Fruit fly (Drosophila melanogaster) whole organism, prepupa: Measurements from ENCODE around the gene CG14667.

Source experiments
- Blimp-1 ChIP-seq: fragments of 200-800 bp; sonication (Bioruptor generic); optimal IDR thresholded peaks from 3 replicates; lab custom pipeline; 2017; ENCODE audit warnings: missing biosample characterization, missing genetic modification characterization, mild to moderate bottlenecking, moderate library complexity, missing genetic modification reagents
- CG10631 ChIP-seq: fragments of 200-800 bp; sonication (Bioruptor generic); optimal IDR thresholded peaks from 2 replicates; lab custom pipeline; 2016; ENCODE audit warnings: missing biosample characterization, missing genetic modification characterization
- CG11294 ChIP-seq: fragments of 200-800 bp; sonication (Bioruptor generic); IDR thresholded peaks from 2 replicates; pipeline ENCODE4 v1.3.6; 2022; ENCODE audit warnings: missing biosample characterization, missing genetic modification characterization
- CG11762 ChIP-seq: fragments of 200-800 bp; sonication (Bioruptor generic); optimal IDR thresholded peaks from 3 replicates; lab custom pipeline; 2016; ENCODE audit warnings: missing biosample characterization, missing genetic modification characterization; ENCODE audit not compliant: insufficient read depth
- CG11902 ChIP-seq: fragments of 200-800 bp; sonication (Bioruptor generic); optimal IDR thresholded peaks from 3 replicates; lab custom pipeline; 2016; ENCODE audit warnings: missing biosample characterization, missing genetic modification characterization
- CG15336 ChIP-seq: fragments of 200-800 bp; sonication (Bioruptor generic); IDR thresholded peaks from 2 replicates; pipeline ENCODE4 v1.3.6; 2022; ENCODE audit warnings: missing biosample characterization, missing genetic modification characterization
- CG1621 ChIP-seq: fragments of 200-800 bp; sonication (Bioruptor generic); optimal IDR thresholded peaks from 3 replicates; lab custom pipeline; 2018; ENCODE audit warnings: missing biosample characterization, mild to moderate bottlenecking, missing genetic modification characterization
- CG16779 ChIP-seq: fragments of 200-800 bp; sonication (Bioruptor generic); optimal IDR thresholded peaks from 3 replicates; lab custom pipeline; 2017; ENCODE audit warnings: missing biosample characterization, mild to moderate bottlenecking, missing genetic modification characterization
- CG3032 ChIP-seq: fragments of 200-800 bp; optimal IDR thresholded peaks from 2 replicates; lab custom pipeline; 2019; ENCODE audit warnings: missing biosample characterization, mild to moderate bottlenecking, missing genetic modification characterization, moderate library complexity
- CG31627 ChIP-seq: fragments of 200-800 bp; sonication (Bioruptor generic); optimal IDR thresholded peaks from 3 replicates; lab custom pipeline; 2016; ENCODE audit warnings: missing biosample characterization, missing genetic modification characterization
- CG3919 ChIP-seq: fragments of 200-800 bp; sonication (Bioruptor generic); optimal IDR thresholded peaks from 3 replicates; lab custom pipeline; 2016; ENCODE audit warnings: missing biosample characterization, missing genetic modification characterization
- CG6163 ChIP-seq: fragments of 200-800 bp; sonication (Bioruptor generic); IDR thresholded peaks from 3 replicates; pipeline ENCODE4 v1.3.6; 2022; ENCODE audit warnings: missing biosample characterization, missing genetic modification characterization
- CG6792 ChIP-seq: fragments of 200-800 bp; sonication (Bioruptor generic); optimal IDR thresholded peaks from 3 replicates; lab custom pipeline; 2016; ENCODE audit warnings: missing biosample characterization, missing genetic modification characterization
- CG6808 ChIP-seq: fragments of 200-800 bp; sonication (Bioruptor generic); optimal IDR thresholded peaks from 3 replicates; lab custom pipeline; 2017; ENCODE audit warnings: missing biosample characterization, missing genetic modification characterization, mild to moderate bottlenecking, moderate library complexity, missing genetic modification reagents
- CG6854 ChIP-seq: fragments of 200-800 bp; sonication (Bioruptor generic); optimal IDR thresholded peaks from 2 replicates; lab custom pipeline; 2017; ENCODE audit warnings: missing biosample characterization, mild to moderate bottlenecking, missing genetic modification characterization
- CG8319 ChIP-seq: fragments of 200-800 bp; sonication (Bioruptor generic); optimal IDR thresholded peaks from 3 replicates; lab custom pipeline; 2016; ENCODE audit warnings: missing biosample characterization, missing genetic modification characterization
- CG8632 ChIP-seq: fragments of 200-800 bp; sonication (Bioruptor generic); optimal IDR thresholded peaks from 3 replicates; lab custom pipeline; 2016; ENCODE audit warnings: missing biosample characterization, missing genetic modification characterization
- CG9139 ChIP-seq: fragments of 200-800 bp; sonication (Bioruptor generic); optimal IDR thresholded peaks from 3 replicates; lab custom pipeline; 2017; ENCODE audit warnings: missing biosample characterization, mild to moderate bottlenecking, missing genetic modification characterization
- Eip75B ChIP-seq: fragments of 200-800 bp; sonication (Bioruptor generic); optimal IDR thresholded peaks from 3 replicates; lab custom pipeline; 2016; ENCODE audit warnings: missing biosample characterization, missing genetic modification characterization
- Eip78C ChIP-seq: fragments of 200-800 bp; sonication (Bioruptor generic); peaks from one replicate; lab custom pipeline; 2016; ENCODE audit warnings: missing biosample characterization, missing genetic modification characterization
- Eip93F ChIP-seq: fragments of 200-800 bp; sonication (Bioruptor generic); optimal IDR thresholded peaks from 2 replicates; lab custom pipeline; 2016; ENCODE audit warnings: missing biosample characterization, mild to moderate bottlenecking, missing genetic modification characterization
- Hr38 ChIP-seq: sonication (Bioruptor generic); optimal IDR thresholded peaks from 2 replicates; lab custom pipeline; 2016; ENCODE audit warnings: missing biosample characterization, missing genetic modification characterization
- Hr39 ChIP-seq: fragments of 200-800 bp; sonication (Bioruptor generic); optimal IDR thresholded peaks from 2 replicates; lab custom pipeline; 2016; ENCODE audit warnings: missing biosample characterization, missing genetic modification characterization
- Hr4 ChIP-seq: fragments of 200-800 bp; sonication (Bioruptor generic); optimal IDR thresholded peaks from 3 replicates; lab custom pipeline; 2016; ENCODE audit warnings: missing biosample characterization, missing genetic modification characterization
- Lpt ChIP-seq: fragments of 200-800 bp; sonication (Bioruptor generic); optimal IDR thresholded peaks from 3 replicates; lab custom pipeline; 2016; ENCODE audit warnings: missing biosample characterization, missing genetic modification characterization
- Met ChIP-seq: fragments of 200-800 bp; sonication (Bioruptor generic); optimal IDR thresholded peaks from 3 replicates; lab custom pipeline; 2016; ENCODE audit warnings: missing biosample characterization, missing genetic modification characterization
- OdsH ChIP-seq: fragments of 200-800 bp; sonication (Bioruptor generic); optimal IDR thresholded peaks from 3 replicates; lab custom pipeline; 2016; ENCODE audit warnings: missing biosample characterization, missing genetic modification characterization
- Sox14 ChIP-seq: fragments of 200-800 bp; sonication (Bioruptor generic); optimal IDR thresholded peaks from 3 replicates; lab custom pipeline; 2016; ENCODE audit warnings: missing biosample characterization, missing genetic modification characterization
- Sox15 ChIP-seq: fragments of 200-800 bp; sonication (Bioruptor generic); optimal IDR thresholded peaks from 3 replicates; lab custom pipeline; 2016; ENCODE audit warnings: missing biosample characterization, missing genetic modification characterization
- achi ChIP-seq: fragments of 200-800 bp; sonication (Bioruptor generic); optimal IDR thresholded peaks from 3 replicates; lab custom pipeline; 2016; ENCODE audit warnings: missing biosample characterization, missing genetic modification characterization
- cyc ChIP-seq: fragments of 200-800 bp; sonication (Bioruptor generic); optimal IDR thresholded peaks from 3 replicates; lab custom pipeline; 2016; ENCODE audit warnings: missing biosample characterization, missing genetic modification characterization
- dac ChIP-seq: fragments of 200-800 bp; sonication (Bioruptor generic); optimal IDR thresholded peaks from 2 replicates; lab custom pipeline; 2017; ENCODE audit warnings: missing biosample characterization, mild to moderate bottlenecking, missing genetic modification characterization
- dsx ChIP-seq: fragments of 200-800 bp; optimal IDR thresholded peaks from 3 replicates; lab custom pipeline; 2019; ENCODE audit warnings: missing biosample characterization, mild to moderate bottlenecking, missing genetic modification characterization, moderate library complexity; ENCODE audit not compliant: poor library complexity, severe bottlenecking
- esn ChIP-seq: fragments of 200-800 bp; sonication (Bioruptor generic); optimal IDR thresholded peaks from 2 replicates; lab custom pipeline; 2016; ENCODE audit warnings: missing biosample characterization, mild to moderate bottlenecking, missing genetic modification characterization, moderate library complexity
- lz ChIP-seq: fragments of 200-800 bp; sonication (Bioruptor generic); optimal IDR thresholded peaks from 3 replicates; lab custom pipeline; 2016; ENCODE audit warnings: missing biosample characterization, missing genetic modification characterization
- net ChIP-seq: fragments of 200-800 bp; sonication (Bioruptor generic); optimal IDR thresholded peaks from 3 replicates; lab custom pipeline; 2016; ENCODE audit warnings: missing biosample characterization, missing genetic modification characterization
- pdm3 ChIP-seq: fragments of 200-800 bp; sonication (Bioruptor generic); optimal IDR thresholded peaks from 3 replicates; lab custom pipeline; 2016; ENCODE audit warnings: missing biosample characterization, missing genetic modification characterization
- spab ChIP-seq: fragments of 200-800 bp; sonication (Bioruptor generic); optimal IDR thresholded peaks from 2 replicates; lab custom pipeline; 2017; ENCODE audit warnings: missing biosample characterization, mild to moderate bottlenecking, missing genetic modification characterization, missing genetic modification reagents
- svp ChIP-seq: fragments of 200-800 bp; sonication (Bioruptor generic); peaks from one replicate; lab custom pipeline; 2016; ENCODE audit warnings: missing biosample characterization, missing genetic modification characterization
- topi ChIP-seq: fragments of 200-800 bp; sonication (Bioruptor generic); optimal IDR thresholded peaks from 3 replicates; lab custom pipeline; 2016; ENCODE audit warnings: missing biosample characterization, missing genetic modification characterization
- vri ChIP-seq: fragments of 200-800 bp; sonication (Bioruptor generic); optimal IDR thresholded peaks from 3 replicates; lab custom pipeline; 2016; ENCODE audit warnings: missing biosample characterization, mild to moderate bottlenecking, missing genetic modification characterization

Gene CG14667

dm6 chr3R:5331764-5332405 lies 42.9 kb upstream of the CG14667 start (continued):
- TF ChIP-seq Hr4 (GFP tag; lab: Kevin White, UChicago) (no peak), CG15336 (GFP tag; lab: Robert Waterston, UW) (no peak), Sox15 (GFP tag; lab: Kevin White, UChicago) (peak; percentile 43), Blimp-1 (GFP tag; lab: Kevin White, UChicago) (peak; percentile 82), dac (no peak), CG11902 (peak; percentile 15), CG1621 (tag; lab: Kevin White, UChicago) (peak; percentile 21), Eip78C (peak; percentile 91), CG9139 (GFP tag; lab: Kevin White, UChicago) (no peak), OdsH (peak; percentile 60), Met (GFP tag; lab: Kevin White, UChicago) (peak; percentile 49), Hr39 (GFP tag; lab: Kevin White, UChicago) (peak; percentile 39), CG11762 (GFP tag; lab: Kevin White, UChicago) (no peak), CG3032 (tag; lab: Kevin White, UChicago) (peak; percentile 53), svp (GFP tag; lab: Kevin White, UChicago) (peak; percentile 76), CG11294 (no peak), dsx (GFP tag; lab: Kevin White, UChicago) (peak; percentile 68), CG6854 (GFP tag; lab: Kevin White, UChicago) (peak; percentile 83), CG8319 (GFP tag; lab: Kevin White, UChicago) (peak; percentile 11), Lpt (no peak)

- TF ChIP-seq Blimp-1 (GFP tag; lab: Kevin White, UChicago) (no peak), Met (GFP tag; lab: Kevin White, UChicago) (no peak), CG6854 (GFP tag; lab: Kevin White, UChicago) (no peak), dsx (GFP tag; lab: Kevin White, UChicago) (no peak), CG6808 (GFP tag; lab: Kevin White, UChicago) (no peak), CG11294 (no peak), CG16779 (tag; lab: Kevin White, UChicago) (no peak), CG6792 (no peak), Sox14 (GFP tag; lab: Kevin White, UChicago) (no peak), CG3919 (GFP tag; lab: Kevin White, UChicago) (no peak), CG11902 (no peak), Eip93F (no peak), Eip78C (no peak), pdm3 (GFP tag; lab: Kevin White, UChicago) (no peak), achi (no peak), svp (GFP tag; lab: Kevin White, UChicago) (no peak)
These were observed 28.0 kb upstream of the CG14667 start for dm6 chr3R:5346707-5347323.

dm6 chr3R:5350393-5350972 lies 24.3 kb upstream of the CG14667 start, which contains the start of gene mtd:
Gene mtd, minus strand, starts transcription at chr3R:5350443.
- 0 out of 3 replicates have a peak, but pooled peaks have one; percentile 28 for TF ChIP-seq CG6163
- no peak for TF ChIP-seq CG6808 (GFP tag; lab: Kevin White, UChicago)
- TF ChIP-seq spab (GFP tag; lab: Kevin White, UChicago), result no peak

- TF ChIP-seq lz (GFP tag; lab: Kevin White, UChicago) (peak; percentile 13), Hr38 (GFP tag; lab: Kevin White, UChicago) (no peak), dsx (GFP tag; lab: Kevin White, UChicago) (peak; percentile 41), CG8319 (GFP tag; lab: Kevin White, UChicago) (no peak), Sox14 (GFP tag; lab: Kevin White, UChicago) (peak; percentile 44), CG9139 (GFP tag; lab: Kevin White, UChicago) (no peak), cyc (GFP tag; lab: Kevin White, UChicago) (no peak), CG16779 (tag; lab: Kevin White, UChicago) (no peak), Met (GFP tag; lab: Kevin White, UChicago) (peak; percentile 33), vri (GFP tag; lab: Kevin White, UChicago) (no peak), Eip78C (peak; percentile 55), topi (GFP tag; lab: Kevin White, UChicago) (peak; percentile 24), esn (GFP tag; lab: Kevin White, UChicago) (peak; percentile 34), Eip75B (peak; percentile 34), svp (GFP tag; lab: Kevin White, UChicago) (no peak), CG10631 (GFP tag; lab: Kevin White, UChicago) (no peak), CG8632 (no peak), CG31627 (GFP tag; lab: Kevin White, UChicago) (peak; percentile 1), net (GFP tag; lab: Kevin White, UChicago) (no peak)
These were observed 20.3 kb upstream of the CG14667 start, which contains the start of the genes CG11999 and CG1161 for dm6 chr3R:5354373-5355134. Gene CG11999, minus strand, starts transcription at chr3R:5354747. Gene CG1161, plus strand, starts transcription at chr3R:5355092.
